Worm (Caenorhabditis elegans) whole organism, L4 larva: Measurements from ENCODE around the gene natb-1.
A peak's percentile ranks its signal among the peaks of the same experiment; 100 is the strongest.

Source experiments
- R02D3.7 ChIP-seq: fragments of 150-350 bp; sonication (generic microtip); optimal IDR thresholded peaks from 3 replicates; lab custom pipeline; 2014; ENCODE audit warnings: missing biosample characterization, missing genetic modification characterization
- Y105C5A.15 ChIP-seq: fragments of 200-800 bp; sonication (Bioruptor generic); IDR thresholded peaks from 2 replicates; pipeline ENCODE4 v1.3.6; 2022; ENCODE audit warnings: missing genetic modification characterization, missing compliant biosample characterization
- Y48G9A.11 ChIP-seq: fragments of 200-800 bp; sonication (Bioruptor generic); IDR thresholded peaks from 2 replicates; pipeline ENCODE4 v1.3.6; 2022; ENCODE audit warnings: missing genetic modification reagents, missing genetic modification characterization, missing compliant biosample characterization
- Y5F2A.4 ChIP-seq: fragments of 200-800 bp; sonication (Bioruptor generic); optimal IDR thresholded peaks from 2 replicates; lab custom pipeline; 2018; ENCODE audit warnings: mild to moderate bottlenecking, missing genetic modification characterization, missing compliant biosample characterization
- ZK337.2 ChIP-seq: fragments of 200-800 bp; sonication (Bioruptor generic); IDR thresholded peaks from 2 replicates; pipeline ENCODE4 v1.3.6; 2022; ENCODE audit warnings: missing genetic modification reagents, missing genetic modification characterization, missing compliant biosample characterization
- ZK546.5 ChIP-seq, 2 experiments: sonication (generic microtip); optimal IDR thresholded peaks; 2 replicates each; lab custom pipeline; 2017; ENCODE audit warnings: missing biosample characterization in 2 of 2, missing genetic modification characterization in 2 of 2
- ceh-28 ChIP-seq: fragments of 150-350 bp; optimal IDR thresholded peaks from 2 replicates; lab custom pipeline; 2014; ENCODE audit warnings: missing biosample characterization, missing genetic modification reagents, missing genetic modification characterization
- ceh-32 ChIP-seq: sonication (generic microtip); optimal IDR thresholded peaks from 2 replicates; lab custom pipeline; 2016; ENCODE audit warnings: mild to moderate bottlenecking, missing genetic modification characterization, missing compliant biosample characterization; ENCODE audit not compliant: poor library complexity
- daf-12 ChIP-seq: fragments of 150-350 bp; optimal IDR thresholded peaks from 2 replicates; lab custom pipeline; 2014; ENCODE audit warnings: missing biosample characterization, missing genetic modification reagents, missing genetic modification characterization
- daf-19 ChIP-seq: fragments of 200-800 bp; sonication (Bioruptor generic); conservative IDR thresholded peaks from 2 replicates; pipeline ENCODE4 v1.3.6; 2022; ENCODE audit warnings: missing genetic modification characterization, missing compliant biosample characterization
- dmd-6 ChIP-seq: fragments of 200-800 bp; sonication (Bioruptor generic); IDR thresholded peaks from 2 replicates; pipeline ENCODE4 v1.3.6; 2022; ENCODE audit warnings: missing genetic modification reagents, missing genetic modification characterization, missing compliant biosample characterization
- dmd-9 ChIP-seq: fragments of 200-800 bp; sonication (Bioruptor generic); IDR thresholded peaks from 2 replicates; pipeline ENCODE4 v1.3.6; 2022; ENCODE audit warnings: missing genetic modification reagents, missing genetic modification characterization, missing compliant biosample characterization
- duxl-1 ChIP-seq: sonication (generic microtip); optimal IDR thresholded peaks from 2 replicates; lab custom pipeline; 2016; ENCODE audit warnings: mild to moderate bottlenecking, missing genetic modification characterization, moderate library complexity, missing compliant biosample characterization; ENCODE audit not compliant: poor library complexity
- fos-1 ChIP-seq: fragments of 150-350 bp; optimal IDR thresholded peaks from 2 replicates; lab custom pipeline; 2014; ENCODE audit warnings: missing biosample characterization, missing genetic modification characterization
- hif-1 ChIP-seq, 2 experiments: sonication (generic microtip); optimal IDR thresholded peaks; 2 replicates each; lab custom pipeline; 2016 to 2017; ENCODE audit warnings: missing compliant biosample characterization in 2 of 2, missing genetic modification characterization in 2 of 2, missing genetic modification reagents in 2 of 2, missing genotype in 2 of 2, mild to moderate bottlenecking in 1 of 2
- hlh-30 ChIP-seq: sonication (generic microtip); optimal IDR thresholded peaks from 2 replicates; lab custom pipeline; 2017; ENCODE audit warnings: antibody characterized with exemption, mild to moderate bottlenecking, missing genetic modification characterization, missing compliant biosample characterization; ENCODE audit not compliant: insufficient read depth
- lin-13 ChIP-seq: fragments of 150-350 bp; optimal IDR thresholded peaks from 2 replicates; lab custom pipeline; 2014; ENCODE audit warnings: missing biosample characterization, missing genetic modification reagents, missing genetic modification characterization
- lin-15B ChIP-seq: fragments of 150-350 bp; sonication (generic microtip); optimal IDR thresholded peaks from 3 replicates; lab custom pipeline; 2014; ENCODE audit warnings: missing biosample characterization, missing genetic modification characterization
- lin-38 ChIP-seq: fragments of 200-800 bp; sonication (Bioruptor generic); IDR thresholded peaks from 2 replicates; pipeline ENCODE4 v1.3.6; 2022; ENCODE audit warnings: missing genetic modification reagents, missing genetic modification characterization, missing compliant biosample characterization
- lsy-2 ChIP-seq, 2 experiments: fragments of 150-350 bp in 1 of 2; sonication (generic microtip) in 1 of 2; optimal IDR thresholded peaks; 2 replicates each; lab custom pipeline; 2014 to 2017; ENCODE audit warnings: missing biosample characterization in 2 of 2, missing genetic modification characterization in 2 of 2
- madf-5 ChIP-seq, 2 experiments: fragments of 200-800 bp; sonication (Bioruptor generic); IDR thresholded peaks; 2 replicates each; pipeline ENCODE4 v1.3.6; 2022; ENCODE audit warnings: missing compliant biosample characterization in 2 of 2, missing genetic modification characterization in 2 of 2
- mdt-29 ChIP-seq: fragments of 200-800 bp; sonication (Bioruptor generic); IDR thresholded peaks from 2 replicates; pipeline ENCODE4 v1.3.6; 2022; ENCODE audit warnings: missing genetic modification reagents, missing genetic modification characterization, missing compliant biosample characterization
- mxl-2 ChIP-seq: fragments of 200-800 bp; sonication (Bioruptor generic); conservative IDR thresholded peaks from 2 replicates; pipeline ENCODE4 v1.3.6; 2022; ENCODE audit warnings: missing genetic modification reagents, missing genetic modification characterization, missing compliant biosample characterization
- nhr-102 ChIP-seq: sonication (generic microtip); optimal IDR thresholded peaks from 2 replicates; lab custom pipeline; 2016; ENCODE audit warnings: mild to moderate bottlenecking, missing genetic modification characterization, moderate library complexity, missing compliant biosample characterization
- nhr-11 ChIP-seq: fragments of 150-350 bp; optimal IDR thresholded peaks from 2 replicates; lab custom pipeline; 2014; ENCODE audit warnings: missing biosample characterization, missing genetic modification characterization
- nhr-111 ChIP-seq: fragments of 200-800 bp; sonication (Bioruptor generic); optimal IDR thresholded peaks from 2 replicates; lab custom pipeline; 2018; ENCODE audit warnings: mild to moderate bottlenecking, missing genetic modification characterization, missing compliant biosample characterization
- nhr-25 ChIP-seq: sonication (generic microtip); optimal IDR thresholded peaks from 2 replicates; lab custom pipeline; 2017; ENCODE audit warnings: missing genetic modification characterization, mild to moderate bottlenecking, missing compliant biosample characterization, antibody characterized with exemption, moderate library complexity, borderline replicate concordance; ENCODE audit not compliant: insufficient read depth
- nhr-28 ChIP-seq: fragments of 150-350 bp; optimal IDR thresholded peaks from 2 replicates; lab custom pipeline; 2014; ENCODE audit warnings: missing biosample characterization, missing genetic modification characterization
- nhr-41 ChIP-seq: fragments of 200-800 bp; sonication (Bioruptor generic); IDR thresholded peaks from 2 replicates; pipeline ENCODE4 v1.3.6; 2022; ENCODE audit warnings: missing genetic modification reagents, missing genetic modification characterization, missing compliant biosample characterization
- nhr-48 ChIP-seq: sonication (generic microtip); optimal IDR thresholded peaks from 2 replicates; lab custom pipeline; 2016; ENCODE audit warnings: mild to moderate bottlenecking, missing genetic modification characterization, missing compliant biosample characterization
- nhr-77 ChIP-seq: fragments of 150-350 bp; optimal IDR thresholded peaks from 2 replicates; lab custom pipeline; 2014; ENCODE audit warnings: missing biosample characterization, missing genetic modification characterization
- pqm-1 ChIP-seq: sonication (generic microtip); optimal IDR thresholded peaks from 2 replicates; lab custom pipeline; 2017; ENCODE audit warnings: missing biosample characterization, missing genetic modification characterization
- rbr-2 ChIP-seq: sonication (generic microtip); optimal IDR thresholded peaks from 2 replicates; lab custom pipeline; 2016; ENCODE audit warnings: missing genotype, missing genetic modification characterization, missing compliant biosample characterization
- sdz-12 ChIP-seq: fragments of 200-800 bp; sonication (Bioruptor generic); optimal IDR thresholded peaks from 2 replicates; lab custom pipeline; 2018; ENCODE audit warnings: mild to moderate bottlenecking, missing genetic modification characterization, missing compliant biosample characterization
- snpc-1.2 ChIP-seq: fragments of 200-800 bp; sonication (Bioruptor generic); IDR thresholded peaks from 2 replicates; pipeline ENCODE4 v1.3.6; 2022; ENCODE audit warnings: missing genetic modification reagents, missing genetic modification characterization, missing compliant biosample characterization
- spr-3 ChIP-seq: fragments of 200-800 bp; sonication (Bioruptor generic); optimal IDR thresholded peaks from 2 replicates; lab custom pipeline; 2018; ENCODE audit warnings: mild to moderate bottlenecking, missing genetic modification characterization, missing compliant biosample characterization
- tra-1 ChIP-seq: fragments of 200-800 bp; sonication (Bioruptor generic); IDR thresholded peaks from 2 replicates; pipeline ENCODE4 v1.3.6; 2022; ENCODE audit warnings: missing genetic modification reagents, missing genetic modification characterization, missing compliant biosample characterization
- zip-11 ChIP-seq: fragments of 200-800 bp; sonication (Bioruptor generic); IDR thresholded peaks from 2 replicates; pipeline ENCODE4 v1.3.6; 2022; ENCODE audit warnings: missing genetic modification characterization, missing compliant biosample characterization

natb-1 gene

ce11 chrV:8000929-8001513, 17.8 kb upstream of the natb-1 start, which contains the start of gene Y97E10AR.1 (continued):
- TF ChIP-seq sdz-12, result no peak
- TF ChIP-seq dmd-6 (GFP tag; lab: Robert Waterston, UW), result peak; percentile 94
- no peak for TF ChIP-seq lin-13 (GFP tag; lab: Kevin White, UChicago)
- TF ChIP-seq mxl-2 (GFP tag; lab: Robert Waterston, UW), result 0 out of 2 replicates have a peak, but pooled peaks have one; percentile 42
- TF ChIP-seq nhr-77, result peak; percentile 76
- TF ChIP-seq spr-3 (GFP tag; lab: Kevin White, UChicago), result no peak
- TF ChIP-seq ceh-32 (tag; lab: Kevin White, UChicago), result no peak
- no peak for TF ChIP-seq Y105C5A.15 (GFP tag; lab: Robert Waterston, UW)
- TF ChIP-seq mdt-29 (GFP tag; lab: Robert Waterston, UW), result no peak
- TF ChIP-seq nhr-102 (tag; lab: Kevin White, UChicago), result no peak
- TF ChIP-seq ceh-28 (tag; lab: Kevin White, UChicago), result no peak
- peak; percentile 29 to 79 for TF ChIP-seq lsy-2 (tag; optimal IDR thresholded peaks at IDR 0.05; lab: Kevin White, UChicago)
- no peak for TF ChIP-seq madf-5 (GFP tag; IDR thresholded peaks at IDR 0.05; lab: Robert Waterston, UW)
- TF ChIP-seq ZK546.5 (tag; optimal IDR thresholded peaks at IDR 0.05; lab: Kevin White, UChicago), result no peak
- TF ChIP-seq zip-11, result no peak
- TF ChIP-seq nhr-111, result no peak
- TF ChIP-seq nhr-25, result no peak
- no peak for TF ChIP-seq ZK337.2 (GFP tag; lab: Robert Waterston, UW)
- no peak for TF ChIP-seq fos-1 (tag; lab: Kevin White, UChicago)
- TF ChIP-seq hlh-30, result peak; percentile 95
- TF ChIP-seq nhr-48, result peak; percentile 86
- TF ChIP-seq rbr-2 (tag; lab: Kevin White, UChicago), result no peak
- no peak for TF ChIP-seq daf-19 (GFP tag; lab: Robert Waterston, UW)
- TF ChIP-seq nhr-11 (tag; lab: Kevin White, UChicago), result peak; percentile 58
- no peak for TF ChIP-seq duxl-1 (tag; lab: Kevin White, UChicago)

ce11 chrV:7995878-7996277, 12.6 kb upstream of the natb-1 start, which contains the start of gene Y97E10AR.2:
Gene Y97E10AR.2, plus strand, starts transcription at chrV:7996178.
- no peak for TF ChIP-seq lin-15B (tag; lab: Kevin White, UChicago)
- TF ChIP-seq snpc-1.2, result no peak
- TF ChIP-seq nhr-41 (GFP tag; lab: Robert Waterston, UW), result no peak
- no peak for TF ChIP-seq nhr-11 (tag; lab: Kevin White, UChicago)
- TF ChIP-seq lin-38, result no peak
- no peak for TF ChIP-seq daf-12 (tag; lab: Kevin White, UChicago)

- no peak for TF ChIP-seq tra-1 (GFP tag; lab: Robert Waterston, UW)
- no peak for TF ChIP-seq dmd-9 (GFP tag; lab: Robert Waterston, UW)
- TF ChIP-seq ZK546.5 (tag; optimal IDR thresholded peaks at IDR 0.05; lab: Kevin White, UChicago), result no peak
- TF ChIP-seq dmd-6 (GFP tag; lab: Robert Waterston, UW), result no peak
- TF ChIP-seq Y105C5A.15 (GFP tag; lab: Robert Waterston, UW), result no peak
- TF ChIP-seq Y48G9A.11 (GFP tag; lab: Robert Waterston, UW), result no peak
- no peak for TF ChIP-seq nhr-28
- TF ChIP-seq R02D3.7, result no peak
- no peak for TF ChIP-seq Y5F2A.4 (GFP tag; lab: Kevin White, UChicago)
- TF ChIP-seq pqm-1 (tag; lab: Kevin White, UChicago), result no peak
- no peak for TF ChIP-seq hif-1 (tag; optimal IDR thresholded peaks at IDR 0.05; lab: Kevin White, UChicago)
Observed at ce11 chrV:7995165-7995564, 11.9 kb upstream of the natb-1 start.
